Worm (Caenorhabditis elegans) whole organism, L1 larva: Measurements from ENCODE around the gene clec-175.

Source experiments
- C34B4.2 ChIP-seq: sonication (generic microtip); optimal IDR thresholded peaks from 2 replicates; lab custom pipeline; 2017; ENCODE audit warnings: mild to moderate bottlenecking, missing genetic modification characterization, missing compliant biosample characterization
- Y116A8C.19 ChIP-seq: sonication (generic microtip); optimal IDR thresholded peaks from 2 replicates; lab custom pipeline; 2016; ENCODE audit warnings: missing compliant biosample characterization, missing genetic modification characterization, borderline replicate concordance
- blmp-1 ChIP-seq: fragments of 150-350 bp; optimal IDR thresholded peaks from 2 replicates; lab custom pipeline; 2014; ENCODE audit warnings: missing biosample characterization, missing genetic modification characterization
- ceh-8 ChIP-seq: fragments of 200-800 bp; sonication (Bioruptor generic); optimal IDR thresholded peaks from 2 replicates; lab custom pipeline; 2018; ENCODE audit warnings: mild to moderate bottlenecking, missing genetic modification characterization, moderate library complexity, missing compliant biosample characterization
- ceh-82 ChIP-seq, 3 experiments: fragments of 150-350 bp in 1 of 3; sonication (generic microtip) in 2 of 3; optimal IDR thresholded peaks; 2 replicates each; lab custom pipeline; 2014 to 2017; ENCODE audit warnings: missing biosample characterization in 3 of 3, missing genetic modification characterization in 3 of 3
- ceh-88 ChIP-seq: fragments of 200-800 bp; sonication (Bioruptor generic); IDR thresholded peaks from 2 replicates; pipeline ENCODE4 v1.3.6; 2022; ENCODE audit warnings: missing genetic modification characterization, missing compliant biosample characterization
- dpl-1 ChIP-seq, 3 experiments: fragments of 150-350 bp in 2 of 3; sonication (generic microtip) in 1 of 3; optimal IDR thresholded peaks; 2 replicates each; lab custom pipeline; 2014 to 2017; ENCODE audit warnings: missing biosample characterization in 3 of 3, missing genetic modification characterization in 3 of 3, missing genetic modification reagents in 3 of 3
- efl-1 ChIP-seq, 4 experiments: fragments of 150-350 bp; optimal IDR thresholded peaks in 3 of 4; peaks in 1 of 4; 1 replicate in 1 of 4; 2 replicates in 3 of 4; lab custom pipeline; 2014; ENCODE audit warnings: missing biosample characterization in 2 of 4, missing genetic modification characterization in 2 of 4, missing genetic modification reagents in 2 of 4
- efl-3 ChIP-seq: fragments of 200-800 bp; sonication (Bioruptor generic); optimal IDR thresholded peaks from 2 replicates; lab custom pipeline; 2018; ENCODE audit warnings: mild to moderate bottlenecking, missing genetic modification characterization, missing compliant biosample characterization
- egl-27 ChIP-seq, 2 experiments: fragments of 150-350 bp in 1 of 2; sonication (generic microtip); optimal IDR thresholded peaks; 3 replicates each; lab custom pipeline; 2017 to 2018; ENCODE audit warnings: missing biosample characterization in 2 of 2, missing genetic modification characterization in 2 of 2, missing genetic modification reagents in 2 of 2
- elt-2 ChIP-seq: sonication (generic microtip); optimal IDR thresholded peaks from 2 replicates; lab custom pipeline; 2016; ENCODE audit warnings: missing genetic modification characterization, mild to moderate bottlenecking, inconsistent platforms, missing compliant biosample characterization, missing genetic modification reagents
- elt-3 ChIP-seq, 6 experiments: fragments of 150-350 bp in 1 of 6; sonication (generic microtip); optimal IDR thresholded peaks; 2 replicates each; lab custom pipeline; 2017 to 2018; ENCODE audit warnings: missing biosample characterization in 6 of 6, missing genetic modification characterization in 6 of 6, inconsistent platforms in 1 of 6
- fkh-10 ChIP-seq: sonication (generic microtip); optimal IDR thresholded peaks from 2 replicates; lab custom pipeline; 2017; ENCODE audit warnings: missing biosample characterization, missing genetic modification reagents, missing genetic modification characterization
- hlh-4 ChIP-seq: sonication (generic microtip); optimal IDR thresholded peaks from 2 replicates; lab custom pipeline; 2016; ENCODE audit warnings: mild to moderate bottlenecking, missing genetic modification characterization, missing compliant biosample characterization
- isw-1 ChIP-seq: fragments of 200-800 bp; sonication (Bioruptor generic); IDR thresholded peaks from 2 replicates; pipeline ENCODE4 v1.3.6; 2022; ENCODE audit warnings: missing genetic modification characterization, missing compliant biosample characterization
- jun-1 ChIP-seq: fragments of 150-350 bp; optimal IDR thresholded peaks from 2 replicates; lab custom pipeline; 2014; ENCODE audit warnings: missing biosample characterization, missing genetic modification reagents, missing genetic modification characterization
- lin-14 ChIP-seq: fragments of 200-800 bp; sonication (Bioruptor generic); optimal IDR thresholded peaks from 2 replicates; lab custom pipeline; 2018; ENCODE audit warnings: mild to moderate bottlenecking, missing genetic modification characterization, moderate library complexity, missing compliant biosample characterization
- lin-15B ChIP-seq: fragments of 150-350 bp; sonication (generic microtip); optimal IDR thresholded peaks from 3 replicates; lab custom pipeline; 2014; ENCODE audit warnings: missing biosample characterization, missing genetic modification characterization
- lin-35 ChIP-seq, 2 experiments: fragments of 150-350 bp; optimal IDR thresholded peaks; 2 replicates each; lab custom pipeline; 2014; ENCODE audit warnings: missing biosample characterization in 2 of 2, missing genetic modification characterization in 2 of 2, missing genetic modification reagents in 2 of 2
- lin-39 ChIP-seq: fragments of 150-350 bp; optimal IDR thresholded peaks from 2 replicates; lab custom pipeline; 2014; ENCODE audit warnings: missing biosample characterization, missing genetic modification reagents, missing genetic modification characterization
- lsy-2 ChIP-seq, 2 experiments: fragments of 150-350 bp; optimal IDR thresholded peaks; 2 replicates each; lab custom pipeline; 2014; ENCODE audit warnings: missing biosample characterization in 2 of 2, missing genetic modification characterization in 2 of 2
- mab-9 ChIP-seq: fragments of 200-800 bp; sonication (Bioruptor generic); IDR thresholded peaks from 2 replicates; pipeline ENCODE4 v1.3.6; 2022; ENCODE audit warnings: missing genetic modification reagents, missing genetic modification characterization, missing compliant biosample characterization
- mdl-1 ChIP-seq, 2 experiments: fragments of 150-350 bp; optimal IDR thresholded peaks; 2 replicates each; lab custom pipeline; 2014 to 2017; ENCODE audit warnings: missing biosample characterization in 2 of 2, missing genetic modification characterization in 2 of 2, inconsistent platforms in 1 of 2
- mef-2 ChIP-seq: fragments of 150-350 bp; optimal IDR thresholded peaks from 2 replicates; lab custom pipeline; 2014; ENCODE audit warnings: missing biosample characterization, missing genetic modification characterization
- nhr-20 ChIP-seq: sonication (generic microtip); optimal IDR thresholded peaks from 2 replicates; lab custom pipeline; 2016; ENCODE audit warnings: mild to moderate bottlenecking, missing genetic modification characterization, missing compliant biosample characterization
- nhr-28 ChIP-seq: fragments of 150-350 bp; optimal IDR thresholded peaks from 2 replicates; lab custom pipeline; 2014; ENCODE audit warnings: missing biosample characterization, missing genetic modification characterization
- nhr-71 ChIP-seq: sonication (generic microtip); optimal IDR thresholded peaks from 2 replicates; lab custom pipeline; 2016; ENCODE audit warnings: mild to moderate bottlenecking, missing genetic modification characterization, moderate library complexity, missing compliant biosample characterization
- nhr-76 ChIP-seq: sonication (generic microtip); optimal IDR thresholded peaks from 2 replicates; lab custom pipeline; 2017; ENCODE audit warnings: missing biosample characterization, missing genetic modification characterization
- pax-3 ChIP-seq: fragments of 200-800 bp; sonication (Bioruptor generic); optimal IDR thresholded peaks from 2 replicates; lab custom pipeline; 2018; ENCODE audit warnings: mild to moderate bottlenecking, missing genetic modification characterization, moderate library complexity, missing compliant biosample characterization
- pqm-1 ChIP-seq: sonication (generic microtip); optimal IDR thresholded peaks from 3 replicates; lab custom pipeline; 2017; ENCODE audit warnings: missing biosample characterization, missing genetic modification characterization
- skn-1 ChIP-seq: fragments of 150-350 bp; optimal IDR thresholded peaks from 2 replicates; lab custom pipeline; 2014; ENCODE audit warnings: missing biosample characterization, missing genetic modification characterization
- snpc-4 ChIP-seq: fragments of 150-350 bp; optimal IDR thresholded peaks from 2 replicates; lab custom pipeline; 2014; ENCODE audit warnings: missing biosample characterization, missing genetic modification characterization
- snu-23 ChIP-seq: sonication (generic microtip); optimal IDR thresholded peaks from 2 replicates; lab custom pipeline; 2016; ENCODE audit warnings: missing genetic modification characterization, missing compliant biosample characterization
- swsn-7 ChIP-seq: sonication (generic microtip); optimal IDR thresholded peaks from 2 replicates; lab custom pipeline; 2016; ENCODE audit warnings: missing genetic modification characterization, missing compliant biosample characterization
- tbx-2 ChIP-seq: sonication (generic microtip); optimal IDR thresholded peaks from 2 replicates; lab custom pipeline; 2016; ENCODE audit warnings: missing genetic modification characterization, missing compliant biosample characterization
- tlp-1 ChIP-seq: fragments of 150-350 bp; optimal IDR thresholded peaks from 2 replicates; lab custom pipeline; 2014; ENCODE audit warnings: missing biosample characterization, missing genetic modification characterization
- unc-130 ChIP-seq: fragments of 150-350 bp; optimal IDR thresholded peaks from 2 replicates; lab custom pipeline; 2017; ENCODE audit warnings: missing biosample characterization, missing genetic modification characterization, inconsistent platforms
- unc-30 ChIP-seq: sonication (generic microtip); optimal IDR thresholded peaks from 2 replicates; lab custom pipeline; 2017; ENCODE audit warnings: missing biosample characterization, missing genetic modification characterization
- unc-86 ChIP-seq: sonication (generic microtip); optimal IDR thresholded peaks from 2 replicates; lab custom pipeline; 2016; ENCODE audit warnings: missing genetic modification characterization, missing compliant biosample characterization
- vab-15 ChIP-seq: sonication (generic microtip); optimal IDR thresholded peaks from 2 replicates; lab custom pipeline; 2017; ENCODE audit warnings: missing genotype, mild to moderate bottlenecking, missing genetic modification characterization, missing compliant biosample characterization
- ztf-4 ChIP-seq: fragments of 150-350 bp; optimal IDR thresholded peaks from 2 replicates; lab custom pipeline; 2014; ENCODE audit warnings: missing biosample characterization, missing genetic modification characterization

Gene clec-175

DNA sequence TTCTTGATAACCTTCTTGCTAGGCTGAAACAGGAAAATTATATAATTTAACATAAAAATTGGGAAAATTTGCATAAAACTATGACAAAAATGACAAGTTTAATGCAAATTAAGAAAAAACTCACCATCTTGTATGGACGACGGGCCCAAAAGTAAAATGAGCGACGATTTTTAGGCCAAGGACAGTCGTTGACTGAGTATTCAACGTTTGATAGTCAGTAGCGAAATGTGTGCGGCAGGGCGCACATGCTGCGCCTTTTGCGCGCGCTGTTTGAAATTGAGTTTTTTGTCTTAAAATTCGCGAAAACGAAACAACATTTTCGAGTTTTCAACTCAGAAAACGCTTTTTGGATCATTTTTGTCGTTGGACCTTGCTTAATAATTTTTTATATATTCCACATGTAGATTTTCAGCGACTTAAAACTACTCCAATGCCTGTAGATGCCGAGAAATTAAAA lies 31.7 kb upstream of the clec-175 start, which contains the start of the genes rpl-7A and set-21 (continued):
- TF ChIP-seq tbx-2 (tag; lab: Kevin White, UChicago) = peak; percentile 95
- TF ChIP-seq efl-1 (optimal IDR thresholded peaks at IDR 0.05; lab: Kevin White, UChicago) = peak; percentile 94 to 98
- TF ChIP-seq efl-1 (GFP tag; optimal IDR thresholded peaks at IDR 0.05 in 1 of 2; lab: Kevin White, UChicago) = peak; percentile 93 to 100
- TF ChIP-seq lsy-2 (tag; optimal IDR thresholded peaks at IDR 0.05; lab: Kevin White, UChicago) = peak; percentile 94 to 95
- TF ChIP-seq lin-15B (tag; lab: Kevin White, UChicago) = peak; percentile 92
- peak; percentile 99 for TF ChIP-seq isw-1
- peak; percentile 53 for TF ChIP-seq snpc-4 (tag; lab: Kevin White, UChicago)
- TF ChIP-seq Y116A8C.19 (tag; lab: Kevin White, UChicago) = no peak
- peak; percentile 77 for TF ChIP-seq unc-130 (tag; lab: Kevin White, UChicago)
- peak; percentile 98 for TF ChIP-seq snu-23
- TF ChIP-seq elt-3 (tag; optimal IDR thresholded peaks at IDR 0.05; lab: Kevin White, UChicago) = peak; percentile 20 to 85 (median 78)
- peak; percentile 95 for TF ChIP-seq unc-86 (tag; lab: Kevin White, UChicago)
- TF ChIP-seq fkh-10 = peak; percentile 82
- peak; percentile 82 for TF ChIP-seq jun-1 (tag; lab: Kevin White, UChicago)
- TF ChIP-seq ceh-8 (GFP tag; lab: Kevin White, UChicago) = peak; percentile 81
- peak; percentile 89 for TF ChIP-seq ztf-4 (tag; lab: Kevin White, UChicago)
- TF ChIP-seq mdl-1 (tag; optimal IDR thresholded peaks at IDR 0.05; lab: Kevin White, UChicago) = peak in 1 of 2 experiments; percentile 67
- no peak for TF ChIP-seq efl-3 (GFP tag; lab: Kevin White, UChicago)
- peak; percentile 88 for TF ChIP-seq elt-2 (tag; lab: Kevin White, UChicago)
- no peak for TF ChIP-seq unc-30 (tag; lab: Kevin White, UChicago)
- TF ChIP-seq nhr-28 (tag; lab: Kevin White, UChicago) = no peak
- peak; percentile 92 for TF ChIP-seq mab-9
- no peak for TF ChIP-seq tlp-1
- peak; percentile 53 for TF ChIP-seq blmp-1 (tag; lab: Kevin White, UChicago)
- peak; percentile 84 to 94 (median 90) for TF ChIP-seq ceh-82 (tag; optimal IDR thresholded peaks at IDR 0.05; lab: Kevin White, UChicago)
- TF ChIP-seq pqm-1 (tag; lab: Kevin White, UChicago) = no peak
- peak; percentile 95 for TF ChIP-seq nhr-20 (tag; lab: Kevin White, UChicago)
- TF ChIP-seq hlh-4 (tag; lab: Kevin White, UChicago) = no peak
- peak; percentile 95 for TF ChIP-seq ceh-88 (GFP tag; lab: Robert Waterston, UW)
- TF ChIP-seq pax-3 (tag; lab: Kevin White, UChicago) = peak; percentile 95
- TF ChIP-seq mef-2 (tag; lab: Kevin White, UChicago) = no peak
- peak; percentile 61 for TF ChIP-seq skn-1 (tag; lab: Kevin White, UChicago)
- peak; percentile 98 for TF ChIP-seq nhr-71 (tag; lab: Kevin White, UChicago)
- TF ChIP-seq nhr-76 (tag; lab: Kevin White, UChicago) = no peak
- peak; percentile 26 for TF ChIP-seq lin-39 (tag; lab: Kevin White, UChicago)
- peak; percentile 94 to 97 for TF ChIP-seq lin-35 (GFP tag; optimal IDR thresholded peaks at IDR 0.05; lab: Kevin White, UChicago)
- TF ChIP-seq egl-27 (tag; optimal IDR thresholded peaks at IDR 0.05; lab: Kevin White, UChicago) = peak in 1 of 2 experiments; percentile 49
- peak; percentile 95 for TF ChIP-seq swsn-7 (tag; lab: Kevin White, UChicago)
- TF ChIP-seq vab-15 (tag; lab: Kevin White, UChicago) = peak; percentile 81
- peak; percentile 80 for TF ChIP-seq C34B4.2 (tag; lab: Kevin White, UChicago)
- peak; percentile 94 to 95 (median 95) for TF ChIP-seq dpl-1 (GFP tag; optimal IDR thresholded peaks at IDR 0.05; lab: Kevin White, UChicago)
- peak; percentile 97 for TF ChIP-seq lin-14 (GFP tag; lab: Kevin White, UChicago)
